Worm (Caenorhabditis elegans): ENCODE results near the gene cab-1.

Gene cab-1

ce11 chrX:12201435-12201834 lies 11.3 kb downstream of the cab-1 start:
- no peak for TF ChIP-seq ces-1 (GFP tag; optimal IDR thresholded peaks at IDR 0.05)
- TF ChIP-seq nhr-90 (tag; optimal IDR thresholded peaks at IDR 0.05; ENCODE audit: poor library complexity): no peak
- no peak for TF ChIP-seq ets-5 (GFP tag; IDR thresholded peaks at IDR 0.05)
- TF ChIP-seq fos-1 (tag; optimal IDR thresholded peaks at IDR 0.05): no peak
- no peak for TF ChIP-seq lsy-2 (tag; optimal IDR thresholded peaks at IDR 0.05)
- no peak for TF ChIP-seq vab-15 (tag; optimal IDR thresholded peaks at IDR 0.05)
- TF ChIP-seq alr-1 (tag; optimal IDR thresholded peaks at IDR 0.05; ENCODE audit: borderline replicate concordance): no peak
- TF ChIP-seq zip-4 (GFP tag; optimal IDR thresholded peaks at IDR 0.05): no peak
- no peak for TF ChIP-seq rnt-1 (tag; optimal IDR thresholded peaks at IDR 0.05)
- no peak for TF ChIP-seq irx-1 (tag; optimal IDR thresholded peaks at IDR 0.05)
- no peak for TF ChIP-seq snpc-4 (tag; optimal IDR thresholded peaks at IDR 0.05)
- TF ChIP-seq zag-1 (tag; optimal IDR thresholded peaks at IDR 0.05): no peak
- TF ChIP-seq ceh-88 (GFP tag; IDR thresholded peaks at IDR 0.05): no peak
- TF ChIP-seq sox-4 (tag; optimal IDR thresholded peaks at IDR 0.05): no peak
- no peak for TF ChIP-seq ceh-63 (GFP tag; optimal IDR thresholded peaks at IDR 0.05)
- TF ChIP-seq tbx-2 (tag; optimal IDR thresholded peaks at IDR 0.05): no peak
- no peak for TF ChIP-seq C04F5.9 (tag; optimal IDR thresholded peaks at IDR 0.05)

ce11 chrX:12200577-12200976 lies 12.1 kb downstream of the cab-1 start:
- no peak for TF ChIP-seq blmp-1 (tag; optimal IDR thresholded peaks at IDR 0.05)
- TF ChIP-seq fkh-10 (GFP tag; optimal IDR thresholded peaks at IDR 0.05): no peak
- TF ChIP-seq ceh-82 (tag; optimal IDR thresholded peaks at IDR 0.05): no peak
- no peak for TF ChIP-seq mdl-1 (tag; optimal IDR thresholded peaks at IDR 0.05)
- no peak for TF ChIP-seq grh-1 (GFP tag; IDR thresholded peaks at IDR 0.05)
- TF ChIP-seq snu-23 (GFP tag; optimal IDR thresholded peaks at IDR 0.05): peak; percentile 39
- peak; percentile 86 for TF ChIP-seq nhr-71 (tag; optimal IDR thresholded peaks at IDR 0.05)
- no peak for TF ChIP-seq nhr-85 (tag)
- no peak for TF ChIP-seq nhr-84 (tag; optimal IDR thresholded peaks at IDR 0.05)
- TF ChIP-seq nhr-11 (tag; optimal IDR thresholded peaks at IDR 0.05): peak; percentile 84
- TF ChIP-seq lir-3 (tag; optimal IDR thresholded peaks at IDR 0.05; ENCODE audit: poor library complexity): no peak
- TF ChIP-seq nhr-12 (tag; optimal IDR thresholded peaks at IDR 0.05): no peak
- no peak for TF ChIP-seq ces-1 (GFP tag; optimal IDR thresholded peaks at IDR 0.05)
- no peak for TF ChIP-seq aly-2 (tag; optimal IDR thresholded peaks at IDR 0.05)
- TF ChIP-seq lin-39 (tag; optimal IDR thresholded peaks at IDR 0.05): no peak
- TF ChIP-seq elt-3 (tag; optimal IDR thresholded peaks at IDR 0.05): no peak
- no peak for TF ChIP-seq pqm-1 (tag; optimal IDR thresholded peaks at IDR 0.05)
- TF ChIP-seq nhr-19 (GFP tag; conservative IDR thresholded peaks at IDR 0.05): 0 out of 2 replicates have a peak, but pooled peaks have one; percentile 10
- TF ChIP-seq fos-1 (tag; optimal IDR thresholded peaks at IDR 0.05): peak; percentile 74
- no peak for TF ChIP-seq ama-1 (optimal IDR thresholded peaks at IDR 0.05)
- TF ChIP-seq C04F5.9 (tag; optimal IDR thresholded peaks at IDR 0.05): no peak
- TF ChIP-seq egl-13 (tag; optimal IDR thresholded peaks at IDR 0.05): peak; percentile 75
- TF ChIP-seq aha-1 (tag; optimal IDR thresholded peaks at IDR 0.05): no peak
- no peak for TF ChIP-seq efl-1 (optimal IDR thresholded peaks at IDR 0.05)
- TF ChIP-seq efl-1 (GFP tag; optimal IDR thresholded peaks at IDR 0.05 in 1 of 2): no peak
- TF ChIP-seq xbp-1 (tag; optimal IDR thresholded peaks at IDR 0.05): peak; percentile 0
- no peak for TF ChIP-seq sptf-1 (tag; optimal IDR thresholded peaks at IDR 0.05)
- TF ChIP-seq skn-1 (tag; optimal IDR thresholded peaks at IDR 0.05): no peak
- TF ChIP-seq mep-1 (tag; optimal IDR thresholded peaks at IDR 0.05): peak; percentile 49
- TF ChIP-seq C34B4.2 (tag; optimal IDR thresholded peaks at IDR 0.05): no peak
- no peak for TF ChIP-seq hlh-4 (tag; optimal IDR thresholded peaks at IDR 0.05)
- no peak for TF ChIP-seq sup-37 (GFP tag; optimal IDR thresholded peaks at IDR 0.05)
- TF ChIP-seq unc-130 (tag; optimal IDR thresholded peaks at IDR 0.05): no peak
- no peak for TF ChIP-seq snpc-4 (tag; optimal IDR thresholded peaks at IDR 0.05)
- no peak for TF ChIP-seq nhr-90 (tag; optimal IDR thresholded peaks at IDR 0.05; ENCODE audit: poor library complexity)
- TF ChIP-seq unc-30 (tag; optimal IDR thresholded peaks at IDR 0.05): no peak
- no peak for TF ChIP-seq irx-1 (tag; optimal IDR thresholded peaks at IDR 0.05)
- no peak for TF ChIP-seq tlp-1 (tag; optimal IDR thresholded peaks at IDR 0.05)
- no peak for TF ChIP-seq dpl-1 (GFP tag; optimal IDR thresholded peaks at IDR 0.05)
- TF ChIP-seq elt-2 (tag; optimal IDR thresholded peaks at IDR 0.05): no peak
- no peak for TF ChIP-seq nhr-28 (tag; optimal IDR thresholded peaks at IDR 0.05)
- TF ChIP-seq mab-9 (GFP tag; IDR thresholded peaks at IDR 0.05): no peak
- TF ChIP-seq vab-15 (tag; optimal IDR thresholded peaks at IDR 0.05): no peak

Measured in whole organism, L1 larva.